Fruit fly (Drosophila melanogaster): ENCODE data around the gene Sgp.

The Sgp gene

DNA sequence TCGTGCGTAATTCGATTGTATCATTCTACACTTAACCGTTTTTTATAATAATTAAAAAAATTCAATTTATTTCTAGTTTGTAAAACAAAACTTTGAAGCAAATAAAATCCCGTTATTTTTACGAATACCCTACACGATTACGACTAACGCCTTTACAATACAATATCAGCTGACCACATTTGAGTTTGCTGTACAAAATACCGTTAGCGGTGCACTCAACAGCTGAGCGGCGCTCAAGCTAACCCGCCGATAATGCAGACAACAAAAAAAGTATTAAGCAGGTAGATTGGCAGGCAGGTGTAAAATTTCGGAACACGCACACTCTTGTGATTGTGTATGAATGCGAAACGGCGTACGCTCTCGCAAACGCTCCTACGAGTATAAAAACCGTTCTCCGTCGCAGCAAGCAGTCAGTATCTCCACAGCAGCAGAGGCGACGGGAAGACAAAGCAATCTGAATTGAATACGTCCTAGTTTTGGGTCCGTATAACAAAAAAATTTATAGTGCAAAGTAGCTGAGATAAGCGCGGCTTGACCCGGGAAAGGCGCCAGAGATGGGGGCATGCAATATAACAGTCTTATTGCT, 2.3 kb downstream of the Sgp start, which contains the start of gene Acer:
Acer (plus strand) TSS at position 210 of the 586 bp plus-strand sequence.
- TF ChIP-seq CG13204 (GFP tag; optimal IDR thresholded peaks at IDR 0.05) (no peak), gl (tag; optimal IDR thresholded peaks at IDR 0.05) (no peak), CG15710 (tag; optimal IDR thresholded peaks at IDR 0.05) (no peak), Pif1A (GFP tag; optimal IDR thresholded peaks at IDR 0.05) (no peak), CG32121 (GFP tag; IDR thresholded peaks at IDR 0.05) (0 out of 2 replicates have a peak, but pooled peaks have one; percentile 16), CG9948 (tag; optimal IDR thresholded peaks at IDR 0.05) (no peak), CG8159 (tag; optimal IDR thresholded peaks at IDR 0.05) (no peak), Ets98B (GFP tag; IDR thresholded peaks at IDR 0.05) (peak; percentile 32; the same call in 1 of the 2 replicates), CG12605 (GFP tag; IDR thresholded peaks at IDR 0.05) (0 out of 2 replicates have a peak, but pooled peaks have one; percentile 46), CG34367 (tag; optimal IDR thresholded peaks at IDR 0.05) (no peak), EcR (GFP tag; optimal IDR thresholded peaks at IDR 0.05) (peak; percentile 1), D1 (tag; optimal IDR thresholded peaks at IDR 0.05) (no peak), CG17806 (tag; optimal IDR thresholded peaks at IDR 0.05) (no peak), Pif1B (GFP tag; optimal IDR thresholded peaks at IDR 0.05) (no peak), CG8301 (tag; optimal IDR thresholded peaks at IDR 0.05) (no peak), CG4496 (GFP tag; IDR thresholded peaks at IDR 0.05) (0 out of 3 replicates have a peak, but pooled peaks have one; percentile 19), rn (GFP tag; IDR thresholded peaks at IDR 0.05) (no peak), CG14655 (GFP tag; optimal IDR thresholded peaks at IDR 0.05) (no peak)

- TF ChIP-seq CG9948 (tag; optimal IDR thresholded peaks at IDR 0.05) (no peak), CG4496 (GFP tag; IDR thresholded peaks at IDR 0.05) (no peak), D1 (tag; optimal IDR thresholded peaks at IDR 0.05) (no peak), EcR (GFP tag; optimal IDR thresholded peaks at IDR 0.05) (no peak), CG13204 (GFP tag; optimal IDR thresholded peaks at IDR 0.05) (no peak), fd96Ca (GFP tag; IDR thresholded peaks at IDR 0.05) (no peak)
Observed at dm6 chr2L:8522781-8523180, 3.3 kb downstream of the Sgp start.

- TF ChIP-seq CG15710 (tag; optimal IDR thresholded peaks at IDR 0.05) (no peak), D1 (tag; optimal IDR thresholded peaks at IDR 0.05) (no peak), fd96Ca (GFP tag; IDR thresholded peaks at IDR 0.05) (no peak), CG32121 (GFP tag; IDR thresholded peaks at IDR 0.05) (no peak), CG10348 (GFP tag; IDR thresholded peaks at IDR 0.05) (no peak)
Observed at dm6 chr2L:8525000-8525399, 5.5 kb downstream of the Sgp start.

DNA sequence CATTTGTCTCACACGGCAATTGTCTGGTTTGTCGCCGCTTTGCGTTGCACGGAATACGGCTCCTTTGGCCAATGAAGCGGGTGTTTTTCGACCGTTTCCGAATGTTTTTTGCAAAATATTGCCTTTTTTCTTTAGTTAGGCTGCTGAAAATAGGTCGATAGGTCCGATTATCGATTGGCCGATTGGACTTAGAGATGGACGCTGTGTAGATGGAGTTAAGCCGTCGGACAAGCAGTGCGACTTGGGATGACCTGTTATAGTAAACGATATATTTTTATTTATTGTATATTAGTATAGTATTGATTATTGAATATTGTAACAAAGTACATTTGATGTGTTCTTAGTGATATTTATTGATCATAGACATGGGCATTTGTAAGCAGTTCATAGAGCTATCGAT, 8.8 kb downstream of the Sgp start, which contains the start of the genes lmgA and lmgB:
lmgA (minus strand) TSS at position 301 of the 400 bp plus-strand sequence.
lmgB (minus strand) TSS at position 301 of the 400 bp plus-strand sequence.
- no peak for TF ChIP-seq Snoo (tag; optimal IDR thresholded peaks at IDR 0.05)
- TF ChIP-seq rn (GFP tag; IDR thresholded peaks at IDR 0.05): no peak
- TF ChIP-seq CG17806 (tag; optimal IDR thresholded peaks at IDR 0.05): peak; percentile 2
- TF ChIP-seq CG15710 (tag; optimal IDR thresholded peaks at IDR 0.05): no peak
- no peak for TF ChIP-seq CG8159 (tag; optimal IDR thresholded peaks at IDR 0.05)

DNA sequence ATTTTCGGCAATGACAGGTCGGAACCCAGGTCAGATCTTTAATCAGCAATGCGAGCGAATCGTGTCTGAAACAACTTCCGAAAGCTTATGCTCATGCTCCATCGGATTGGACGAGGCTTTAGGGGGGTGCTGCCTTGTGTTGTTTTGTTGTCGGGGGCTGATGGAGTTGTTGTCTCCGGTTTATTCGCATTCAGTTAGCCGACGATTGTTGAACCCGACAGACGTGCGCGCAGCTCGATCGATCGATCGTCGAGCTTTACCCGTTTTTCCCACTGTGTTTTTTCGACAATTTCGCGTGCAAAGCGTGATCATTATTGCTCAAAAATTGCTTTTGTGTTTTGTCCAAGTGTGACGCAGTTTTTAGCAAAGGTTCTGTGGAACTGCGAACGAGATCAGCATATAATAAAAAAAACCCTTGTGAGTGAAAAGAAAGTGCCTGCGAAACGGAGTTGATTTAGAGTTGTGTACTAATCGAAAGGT, 9.5 kb downstream of the Sgp start, which contains the start of gene CG17834:
CG17834 (plus strand) TSS at position 191 of the 480 bp plus-strand sequence.
- TF ChIP-seq Pif1B (GFP tag; optimal IDR thresholded peaks at IDR 0.05): no peak
- no peak for TF ChIP-seq CG17806 (tag; optimal IDR thresholded peaks at IDR 0.05)
- TF ChIP-seq CG9948 (tag; optimal IDR thresholded peaks at IDR 0.05): no peak
- peak; percentile 49; the same call in 1 of the 3 replicates for TF ChIP-seq CG4496 (GFP tag; IDR thresholded peaks at IDR 0.05)
- peak; percentile 34 for TF ChIP-seq Snoo (tag; optimal IDR thresholded peaks at IDR 0.05)
- TF ChIP-seq EcR (GFP tag; optimal IDR thresholded peaks at IDR 0.05): peak; percentile 81
- no peak for TF ChIP-seq CG13204 (GFP tag; optimal IDR thresholded peaks at IDR 0.05)
- no peak for TF ChIP-seq CG8301 (tag; optimal IDR thresholded peaks at IDR 0.05)
- peak; percentile 64; the same call in 1 of the 2 replicates for TF ChIP-seq Ets98B (GFP tag; IDR thresholded peaks at IDR 0.05)
- no peak for TF ChIP-seq D1 (tag; optimal IDR thresholded peaks at IDR 0.05)
- no peak for TF ChIP-seq CG12605 (GFP tag; IDR thresholded peaks at IDR 0.05)
- no peak for TF ChIP-seq CG8159 (tag; optimal IDR thresholded peaks at IDR 0.05)
- TF ChIP-seq CG34367 (tag; optimal IDR thresholded peaks at IDR 0.05): no peak
- TF ChIP-seq rn (GFP tag; IDR thresholded peaks at IDR 0.05): no peak
- no peak for TF ChIP-seq gl (tag; optimal IDR thresholded peaks at IDR 0.05)
- no peak for TF ChIP-seq Pif1A (GFP tag; optimal IDR thresholded peaks at IDR 0.05)
- TF ChIP-seq CG10348 (GFP tag; IDR thresholded peaks at IDR 0.05): no peak
- no peak for TF ChIP-seq CG32121 (GFP tag; IDR thresholded peaks at IDR 0.05)
- TF ChIP-seq fd96Ca (GFP tag; IDR thresholded peaks at IDR 0.05): no peak
- no peak for TF ChIP-seq CG14655 (GFP tag; optimal IDR thresholded peaks at IDR 0.05)
- no peak for TF ChIP-seq CG15710 (tag; optimal IDR thresholded peaks at IDR 0.05)

dm6 chr2L:8530189-8530588, 10.7 kb downstream of the Sgp start:
- TF ChIP-seq CG4496 (GFP tag; IDR thresholded peaks at IDR 0.05) (no peak), CG32121 (GFP tag; IDR thresholded peaks at IDR 0.05) (no peak), fd96Ca (GFP tag; IDR thresholded peaks at IDR 0.05) (no peak), Snoo (tag; optimal IDR thresholded peaks at IDR 0.05) (no peak), CG17806 (tag; optimal IDR thresholded peaks at IDR 0.05) (no peak), CG12605 (GFP tag; IDR thresholded peaks at IDR 0.05) (no peak), CG9948 (tag; optimal IDR thresholded peaks at IDR 0.05) (no peak), CG15710 (tag; optimal IDR thresholded peaks at IDR 0.05) (no peak), Pif1B (GFP tag; optimal IDR thresholded peaks at IDR 0.05) (no peak), CG13204 (GFP tag; optimal IDR thresholded peaks at IDR 0.05) (no peak), CG8301 (tag; optimal IDR thresholded peaks at IDR 0.05) (no peak), Ets98B (GFP tag; IDR thresholded peaks at IDR 0.05) (no peak), Pif1A (GFP tag; optimal IDR thresholded peaks at IDR 0.05) (no peak)
